Fruit fly (Drosophila melanogaster) whole organism, wandering third instar larva: Measurements from ENCODE around the gene CG6028.

Source experiments
- Abd-B ChIP-seq: fragments of >200 bp; optimal IDR thresholded peaks from 2 replicates; lab custom pipeline; 2017; ENCODE audit warnings: missing biosample characterization, missing genetic modification characterization
- CG32264 ChIP-seq: fragments of 200-800 bp; sonication (Bioruptor generic); optimal IDR thresholded peaks from 2 replicates; lab custom pipeline; 2016; ENCODE audit warnings: missing biosample characterization, missing genetic modification characterization
- CG9705 ChIP-seq: fragments of 200-800 bp; sonication (Bioruptor generic); optimal IDR thresholded peaks from 2 replicates; lab custom pipeline; 2018; ENCODE audit warnings: missing biosample characterization, mild to moderate bottlenecking, missing genetic modification characterization
- CrebA ChIP-seq: fragments of 200-800 bp; sonication (Bioruptor generic); optimal IDR thresholded peaks from 2 replicates; lab custom pipeline; 2016; ENCODE audit warnings: missing biosample characterization, mild to moderate bottlenecking, missing genetic modification characterization, borderline replicate concordance
- Dfd ChIP-seq: fragments of >200 bp; optimal IDR thresholded peaks from 2 replicates; lab custom pipeline; 2017; ENCODE audit warnings: missing biosample characterization, missing genetic modification characterization
- Dif ChIP-seq: fragments of 200-275, 200-300 bp; sonication (Bioruptor generic); optimal IDR thresholded peaks from 2 replicates; lab custom pipeline; 2018; ENCODE audit warnings: missing biosample characterization, missing genetic modification characterization; ENCODE audit not compliant: partially characterized antibody
- GATAd ChIP-seq: sonication (Bioruptor generic); optimal IDR thresholded peaks from 2 replicates; lab custom pipeline; 2016; ENCODE audit warnings: missing biosample characterization, missing genetic modification characterization
- HLH106 ChIP-seq: fragments of 200-800 bp; optimal IDR thresholded peaks from 3 replicates; lab custom pipeline; 2019; ENCODE audit warnings: missing biosample characterization, mild to moderate bottlenecking, missing genetic modification characterization, moderate library complexity
- Hnf4 ChIP-seq: fragments of 200-800 bp; sonication (Bioruptor generic); optimal IDR thresholded peaks from 2 replicates; lab custom pipeline; 2016; ENCODE audit warnings: missing biosample characterization, mild to moderate bottlenecking, missing genetic modification characterization
- Hr78 ChIP-seq: fragments of >200 bp; optimal IDR thresholded peaks from 2 replicates; lab custom pipeline; 2017; ENCODE audit warnings: missing biosample characterization, missing genetic modification characterization
- Hr83 ChIP-seq: fragments of 200-300 bp; sonication (Bioruptor generic); optimal IDR thresholded peaks from 2 replicates; lab custom pipeline; 2016; ENCODE audit warnings: missing biosample characterization, mild to moderate bottlenecking, missing genetic modification characterization, moderate library complexity; ENCODE audit not compliant: poor library complexity, severe bottlenecking
- Jra ChIP-seq: sonication (Bioruptor generic); optimal IDR thresholded peaks from 2 replicates; lab custom pipeline; 2016; ENCODE audit warnings: missing biosample characterization, missing genetic modification characterization
- Mio ChIP-seq: sonication (Bioruptor generic); optimal IDR thresholded peaks from 2 replicates; lab custom pipeline; 2016; ENCODE audit warnings: missing biosample characterization, missing genetic modification characterization
- Myc ChIP-seq: fragments of >200 bp; optimal IDR thresholded peaks from 2 replicates; lab custom pipeline; 2017
- N ChIP-seq: fragments of >200 bp; optimal IDR thresholded peaks from 2 replicates; lab custom pipeline; 2018; ENCODE audit warnings: missing biosample characterization, missing external identifiers, missing genetic modification characterization
- OdsH ChIP-seq: fragments of 200-800 bp; sonication (Bioruptor generic); optimal IDR thresholded peaks from 2 replicates; lab custom pipeline; 2016; ENCODE audit warnings: missing biosample characterization, mild to moderate bottlenecking, missing genetic modification characterization
- Rel ChIP-seq, 2 experiments: fragments of 200-800 bp; sonication (Bioruptor generic) in 1 of 2; optimal IDR thresholded peaks; 2 replicates in 1 of 2; 3 replicates in 1 of 2; lab custom pipeline; 2016 to 2019; ENCODE audit warnings: mild to moderate bottlenecking in 2 of 2, missing biosample characterization in 2 of 2, missing genetic modification characterization in 2 of 2, moderate library complexity in 1 of 2
- Sp1 ChIP-seq: fragments of 200-800 bp; sonication (Bioruptor generic); optimal IDR thresholded peaks from 3 replicates; lab custom pipeline; 2019; ENCODE audit warnings: missing biosample characterization, mild to moderate bottlenecking, missing genetic modification characterization, moderate library complexity
- Vsx2 ChIP-seq: fragments of 200-300, 225-300 bp; sonication (Bioruptor generic); optimal IDR thresholded peaks from 2 replicates; lab custom pipeline; 2018; ENCODE audit warnings: missing biosample characterization, missing genetic modification characterization; ENCODE audit not compliant: partially characterized antibody
- br ChIP-seq: fragments of 200-800 bp; sonication (Bioruptor generic); optimal IDR thresholded peaks from 2 replicates; lab custom pipeline; 2016; ENCODE audit warnings: missing biosample characterization, missing genetic modification characterization
- brk ChIP-seq: fragments of 200-800 bp; sonication (Bioruptor generic); optimal IDR thresholded peaks from 2 replicates; lab custom pipeline; 2016; ENCODE audit warnings: missing biosample characterization, mild to moderate bottlenecking, missing genetic modification characterization
- dl ChIP-seq, 2 experiments: fragments of 175-275, 200-275 bp in 1 of 2; fragments of 200-275 bp in 1 of 2; sonication (Bioruptor generic); optimal IDR thresholded peaks; lab custom pipeline; 2018; ENCODE audit warnings: mild to moderate bottlenecking in 2 of 2, missing biosample characterization in 2 of 2, missing genetic modification characterization in 2 of 2, moderate library complexity in 2 of 2; ENCODE audit not compliant: partially characterized antibody in 2 of 2, insufficient read depth in 1 of 2
- dmrt93B ChIP-seq: fragments of 200-800 bp; sonication (Bioruptor generic); optimal IDR thresholded peaks from 2 replicates; lab custom pipeline; 2018; ENCODE audit warnings: missing biosample characterization, mild to moderate bottlenecking, missing genetic modification characterization
- dsf ChIP-seq: sonication (Bioruptor generic); optimal IDR thresholded peaks from 2 replicates; lab custom pipeline; 2016; ENCODE audit warnings: missing biosample characterization, missing genetic modification characterization, borderline replicate concordance
- ey ChIP-seq: fragments of 200-800 bp; sonication (Bioruptor generic); optimal IDR thresholded peaks from 2 replicates; lab custom pipeline; 2016; ENCODE audit warnings: missing biosample characterization, missing genetic modification characterization
- foxo ChIP-seq, 2 experiments: fragments of 200-800 bp; sonication (Bioruptor generic); optimal IDR thresholded peaks; 2 replicates in 1 of 2; 3 replicates in 1 of 2; lab custom pipeline; 2016 to 2017; ENCODE audit warnings: missing biosample characterization in 2 of 2, missing genetic modification characterization in 2 of 2
- fru ChIP-seq: fragments of 200-800 bp; sonication (Bioruptor generic); optimal IDR thresholded peaks from 3 replicates; lab custom pipeline; 2016; ENCODE audit warnings: missing biosample characterization, mild to moderate bottlenecking, missing genetic modification characterization
- h ChIP-seq: fragments of 200-800 bp; sonication (Bioruptor generic); optimal IDR thresholded peaks from 3 replicates; lab custom pipeline; 2016; ENCODE audit warnings: missing biosample characterization, mild to moderate bottlenecking, missing genetic modification characterization
- jim ChIP-seq: fragments of 175-275, 200-325 bp; sonication (Bioruptor generic); optimal IDR thresholded peaks from 2 replicates; lab custom pipeline; 2016; ENCODE audit warnings: missing biosample characterization, mild to moderate bottlenecking, missing genetic modification characterization
- lola ChIP-seq: fragments of >200 bp; optimal IDR thresholded peaks from 2 replicates; lab custom pipeline; 2017; ENCODE audit warnings: missing biosample characterization, missing genetic modification characterization
- pan ChIP-seq: fragments of >200 bp; optimal IDR thresholded peaks from 2 replicates; lab custom pipeline; 2017
- psq ChIP-seq: fragments of 200-800 bp; sonication (Bioruptor generic); optimal IDR thresholded peaks from 3 replicates; lab custom pipeline; 2017; ENCODE audit warnings: missing biosample characterization, mild to moderate bottlenecking, missing genetic modification characterization, moderate library complexity
- rgr ChIP-seq: fragments of 200-800 bp; sonication (Bioruptor generic); optimal IDR thresholded peaks from 3 replicates; lab custom pipeline; 2016; ENCODE audit warnings: missing biosample characterization, mild to moderate bottlenecking, missing genetic modification characterization
- sage ChIP-seq: fragments of 200-800 bp; sonication (Bioruptor generic); optimal IDR thresholded peaks from 2 replicates; lab custom pipeline; 2016; ENCODE audit warnings: missing biosample characterization, mild to moderate bottlenecking, missing genetic modification characterization
- sv ChIP-seq: fragments of 200-800 bp; sonication (Bioruptor generic); optimal IDR thresholded peaks from 3 replicates; lab custom pipeline; 2016; ENCODE audit warnings: missing biosample characterization, missing genetic modification characterization
- tai ChIP-seq: sonication (Bioruptor generic); optimal IDR thresholded peaks from 2 replicates; lab custom pipeline; 2016; ENCODE audit warnings: missing biosample characterization, missing genetic modification characterization
- usp ChIP-seq: fragments of >200 bp; optimal IDR thresholded peaks from 2 replicates; lab custom pipeline; 2017; ENCODE audit warnings: missing biosample characterization, missing genetic modification characterization
- woc ChIP-seq: sonication (Bioruptor generic); optimal IDR thresholded peaks from 2 replicates; lab custom pipeline; 2016; ENCODE audit warnings: missing biosample characterization, mild to moderate bottlenecking, missing genetic modification characterization

The CG6028 gene

dm6 chr3R:22044443-22044970 is 19.2 kb upstream of the CG6028 start:
- TF ChIP-seq Mio (no peak), jim (GFP tag; lab: Kevin White, UChicago) (no peak), CrebA (GFP tag; lab: Kevin White, UChicago) (no peak), lola (no peak), woc (GFP tag; lab: Kevin White, UChicago) (no peak), Vsx2 (GFP tag; lab: Kevin White, UChicago) (no peak), fru (no peak), Dfd (GFP tag; lab: Kevin White, UChicago) (no peak), OdsH (GFP tag; lab: Kevin White, UChicago) (no peak), Dif (GFP tag; lab: Kevin White, UChicago) (no peak), br (GFP tag; lab: Kevin White, UChicago) (no peak), h (GFP tag; lab: Kevin White, UChicago) (no peak), foxo (GFP tag; optimal IDR thresholded peaks at IDR 0.05; lab: Kevin White, UChicago) (no peak), rgr (GFP tag; lab: Kevin White, UChicago) (no peak), CG9705 (GFP tag; lab: Kevin White, UChicago) (no peak), Hr78 (GFP tag; lab: Kevin White, UChicago) (no peak)

DNA sequence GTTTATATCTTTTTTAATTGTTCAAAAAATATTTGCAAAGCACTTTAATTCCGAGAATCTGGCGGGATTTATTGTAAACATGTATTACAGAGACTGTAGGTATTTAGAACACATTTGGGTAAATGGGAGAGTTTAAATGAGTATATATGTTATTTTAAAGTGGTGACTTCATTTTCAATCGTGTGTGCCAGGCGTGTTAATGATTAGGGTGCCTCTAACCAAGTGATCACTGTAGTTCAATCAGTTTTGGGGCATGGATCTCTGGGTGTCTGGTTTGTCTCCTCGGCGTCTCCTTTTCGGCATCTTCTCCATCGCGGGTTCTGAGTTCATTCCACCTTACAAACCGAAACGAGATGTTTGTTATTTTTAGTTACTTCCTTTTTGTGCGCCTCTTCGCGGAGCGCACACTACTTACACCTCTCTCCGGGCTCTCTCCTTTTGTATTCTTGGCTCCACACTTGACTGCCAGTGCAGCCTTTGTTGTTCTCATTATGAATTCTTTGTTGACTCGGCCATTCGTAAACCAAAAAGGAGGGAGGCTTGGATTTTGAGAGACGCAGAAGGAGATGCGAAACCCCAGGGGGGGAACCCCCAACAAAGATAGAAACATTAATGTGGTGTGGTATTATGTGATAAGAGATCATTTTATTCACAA is 18.6 kb upstream of the CG6028 start:
- TF ChIP-seq CG9705 (GFP tag; lab: Kevin White, UChicago): no peak
- peak in 1 of 2 experiments; percentile 10 for TF ChIP-seq foxo (GFP tag; optimal IDR thresholded peaks at IDR 0.05; lab: Kevin White, UChicago)
- TF ChIP-seq OdsH (GFP tag; lab: Kevin White, UChicago): no peak
- TF ChIP-seq sv (GFP tag; lab: Kevin White, UChicago): no peak
- TF ChIP-seq CrebA (GFP tag; lab: Kevin White, UChicago): no peak
- no peak for TF ChIP-seq HLH106 (tag; lab: Kevin White, UChicago)
- TF ChIP-seq CG32264 (GFP tag; lab: Kevin White, UChicago): no peak
- no peak for TF ChIP-seq lola
- TF ChIP-seq Dfd (GFP tag; lab: Kevin White, UChicago): no peak
- TF ChIP-seq N (GFP tag; lab: Kevin White, UChicago): no peak
- TF ChIP-seq GATAd: no peak
- TF ChIP-seq dsf (GFP tag; lab: Kevin White, UChicago): no peak
- peak; percentile 1 for TF ChIP-seq Rel (GFP tag; optimal IDR thresholded peaks at IDR 0.05; lab: Kevin White, UChicago)
- peak; percentile 96 for TF ChIP-seq Rel (tag; optimal IDR thresholded peaks at IDR 0.05; lab: Kevin White, UChicago)
- no peak for TF ChIP-seq ey (GFP tag; lab: Kevin White, UChicago)
- TF ChIP-seq pan (lab: Kevin White, UChicago): no peak
- TF ChIP-seq sage (GFP tag; lab: Kevin White, UChicago): peak; percentile 61
- TF ChIP-seq Abd-B (GFP tag; lab: Kevin White, UChicago): no peak
- no peak for TF ChIP-seq Vsx2 (GFP tag; lab: Kevin White, UChicago)
- TF ChIP-seq dl (GFP tag; optimal IDR thresholded peaks at IDR 0.05; lab: Kevin White, UChicago; ENCODE audit: insufficient read depth in 1 of 2, partially characterized antibody in 2 of 2): peak; percentile 51 to 57
- TF ChIP-seq rgr (GFP tag; lab: Kevin White, UChicago): peak; percentile 21
- no peak for TF ChIP-seq Mio
- no peak for TF ChIP-seq Myc (lab: Kevin White, UChicago)
- TF ChIP-seq usp: no peak
- TF ChIP-seq Dif (GFP tag; lab: Kevin White, UChicago): peak; percentile 56
- TF ChIP-seq psq (GFP tag; lab: Kevin White, UChicago): peak; percentile 99
- peak; percentile 41 for TF ChIP-seq Hnf4 (GFP tag; lab: Kevin White, UChicago)
- TF ChIP-seq brk: no peak
- peak; percentile 43 for TF ChIP-seq h (GFP tag; lab: Kevin White, UChicago)
- TF ChIP-seq Jra (GFP tag; lab: Kevin White, UChicago): peak; percentile 59
- peak; percentile 3 for TF ChIP-seq br (GFP tag; lab: Kevin White, UChicago)
- TF ChIP-seq woc (GFP tag; lab: Kevin White, UChicago): peak; percentile 15
- TF ChIP-seq tai (GFP tag; lab: Kevin White, UChicago): peak; percentile 66
- no peak for TF ChIP-seq Sp1 (GFP tag; lab: Kevin White, UChicago)
- TF ChIP-seq fru: peak; percentile 71
- TF ChIP-seq dmrt93B (GFP tag; lab: Kevin White, UChicago): no peak
- peak; percentile 83 for TF ChIP-seq jim (GFP tag; lab: Kevin White, UChicago)
- peak; percentile 31 for TF ChIP-seq Hr83
- no peak for TF ChIP-seq Hr78 (GFP tag; lab: Kevin White, UChicago)
